Fruit fly (Drosophila melanogaster) whole organism, adult: ENCODE results near the gene gukh.
A peak's percentile ranks its signal among the peaks of the same experiment; 100 is the strongest.

ENCODE experiments used
- CG11617 ChIP-seq: fragments of 200-800 bp; sonication (Bioruptor generic); optimal IDR thresholded peaks from 2 replicates; lab custom pipeline; 2017; ENCODE audit warnings: mild to moderate bottlenecking, missing biosample characterization, missing genetic modification reagents, missing genetic modification characterization
- CG12768 ChIP-seq: fragments of 200-800 bp; sonication (Bioruptor generic); optimal IDR thresholded peaks from 2 replicates; lab custom pipeline; 2017; ENCODE audit warnings: missing biosample characterization, missing genetic modification characterization, mild to moderate bottlenecking, moderate library complexity, missing genetic modification reagents
- CG14711 ChIP-seq: fragments of 200-800 bp; sonication (Bioruptor generic); optimal IDR thresholded peaks from 2 replicates; lab custom pipeline; 2018; ENCODE audit warnings: missing biosample characterization, mild to moderate bottlenecking, missing genetic modification characterization, moderate library complexity
- CG1620 ChIP-seq: fragments of 200-800 bp; sonication (Bioruptor generic); optimal IDR thresholded peaks from 2 replicates; lab custom pipeline; 2016; ENCODE audit warnings: missing biosample characterization, missing genetic modification characterization
- CG33017 ChIP-seq: fragments of 200-800 bp; sonication (Bioruptor generic); optimal IDR thresholded peaks from 2 replicates; lab custom pipeline; 2018; ENCODE audit warnings: missing biosample characterization, mild to moderate bottlenecking, missing genetic modification characterization, moderate library complexity
- CG5204 ChIP-seq: fragments of 200-800 bp; sonication (Bioruptor generic); optimal IDR thresholded peaks from 2 replicates; lab custom pipeline; 2016; ENCODE audit warnings: missing biosample characterization, missing genetic modification characterization
- CG7045 ChIP-seq: fragments of 200-800 bp; sonication (Bioruptor generic); optimal IDR thresholded peaks from 2 replicates; lab custom pipeline; 2017; ENCODE audit warnings: missing biosample characterization, mild to moderate bottlenecking, missing genetic modification characterization
- CG7101 ChIP-seq: fragments of 200-800 bp; sonication (Bioruptor generic); optimal IDR thresholded peaks from 2 replicates; lab custom pipeline; 2018; ENCODE audit warnings: missing biosample characterization, mild to moderate bottlenecking, missing genetic modification characterization, moderate library complexity
- Clk ChIP-seq: fragments of 200-800 bp; sonication (Bioruptor generic); optimal IDR thresholded peaks from 2 replicates; lab custom pipeline; 2017; ENCODE audit warnings: missing biosample characterization, missing genetic modification characterization
- Crg-1 ChIP-seq: fragments of 200-800 bp; sonication (Bioruptor generic); optimal IDR thresholded peaks from 2 replicates; lab custom pipeline; 2016; ENCODE audit warnings: missing biosample characterization, missing genetic modification characterization
- Hr96 ChIP-seq: fragments of 200-800 bp; sonication (Bioruptor generic); optimal IDR thresholded peaks from 2 replicates; lab custom pipeline; 2016; ENCODE audit warnings: missing biosample characterization, missing genetic modification characterization
- Mnt ChIP-seq: fragments of 200-800 bp; sonication (Bioruptor generic); optimal IDR thresholded peaks from 2 replicates; lab custom pipeline; 2016; ENCODE audit warnings: missing biosample characterization, mild to moderate bottlenecking, missing genetic modification characterization
- bab1 ChIP-seq: fragments of 200-800 bp; sonication (Bioruptor generic); optimal IDR thresholded peaks from 3 replicates; lab custom pipeline; 2019; ENCODE audit warnings: missing biosample characterization, mild to moderate bottlenecking, missing genetic modification characterization, moderate library complexity
- cic ChIP-seq: fragments of 200-800 bp; sonication (Bioruptor generic); optimal IDR thresholded peaks from 2 replicates; lab custom pipeline; 2017; ENCODE audit warnings: missing biosample characterization, mild to moderate bottlenecking, missing genetic modification characterization, moderate library complexity
- cnc ChIP-seq, 2 experiments: fragments of >200 bp; optimal IDR thresholded peaks; 2 replicates each; lab custom pipeline; 2017
- kay ChIP-seq: fragments of 200-800 bp; sonication (Bioruptor generic); peaks from one replicate; lab custom pipeline; 2016; ENCODE audit warnings: missing biosample characterization, missing genetic modification characterization, borderline replicate concordance
- ovo ChIP-seq: fragments of 200-800 bp; sonication (Bioruptor generic); optimal IDR thresholded peaks from 2 replicates; lab custom pipeline; 2016; ENCODE audit warnings: missing biosample characterization, missing genetic modification characterization
- pad ChIP-seq: fragments of 200-800 bp; sonication (Bioruptor generic); optimal IDR thresholded peaks from 3 replicates; lab custom pipeline; 2017; ENCODE audit warnings: missing biosample characterization, missing genetic modification characterization, mild to moderate bottlenecking, moderate library complexity, missing genetic modification reagents
- tj ChIP-seq: fragments of 200-800 bp; sonication (Bioruptor generic); optimal IDR thresholded peaks from 3 replicates; lab custom pipeline; 2017; ENCODE audit warnings: missing biosample characterization, mild to moderate bottlenecking, missing genetic modification characterization, moderate library complexity
- toe ChIP-seq: fragments of 200-800 bp; sonication (Bioruptor generic); optimal IDR thresholded peaks from 2 replicates; lab custom pipeline; 2016; ENCODE audit warnings: missing biosample characterization, missing genetic modification characterization

gukh gene

dm6 chr3R:18980863-18981536 is 2.8 kb upstream of the gukh start, which contains the start of the genes dnk and Smu1:
Gene dnk, plus strand, starts transcription at chr3R:18980995.
Gene Smu1, minus strand, starts transcription at chr3R:18981324.
- TF ChIP-seq CG7101 (tag; lab: Kevin White, UChicago) (no peak), CG12768 (GFP tag; lab: Kevin White, UChicago) (no peak), CG11617 (GFP tag; lab: Kevin White, UChicago) (peak; percentile 60), CG7045 (GFP tag; lab: Kevin White, UChicago) (no peak), cnc (optimal IDR thresholded peaks at IDR 0.05; lab: Kevin White, UChicago) (no peak), tj (GFP tag; lab: Kevin White, UChicago) (peak; percentile 35), CG1620 (GFP tag; lab: Kevin White, UChicago) (no peak), toe (GFP tag; lab: Kevin White, UChicago) (no peak), Clk (no peak), Mnt (no peak), CG14711 (tag; lab: Kevin White, UChicago) (no peak), bab1 (no peak), cic (GFP tag; lab: Kevin White, UChicago) (no peak), kay (GFP tag; lab: Kevin White, UChicago) (peak; percentile 90)

DNA sequence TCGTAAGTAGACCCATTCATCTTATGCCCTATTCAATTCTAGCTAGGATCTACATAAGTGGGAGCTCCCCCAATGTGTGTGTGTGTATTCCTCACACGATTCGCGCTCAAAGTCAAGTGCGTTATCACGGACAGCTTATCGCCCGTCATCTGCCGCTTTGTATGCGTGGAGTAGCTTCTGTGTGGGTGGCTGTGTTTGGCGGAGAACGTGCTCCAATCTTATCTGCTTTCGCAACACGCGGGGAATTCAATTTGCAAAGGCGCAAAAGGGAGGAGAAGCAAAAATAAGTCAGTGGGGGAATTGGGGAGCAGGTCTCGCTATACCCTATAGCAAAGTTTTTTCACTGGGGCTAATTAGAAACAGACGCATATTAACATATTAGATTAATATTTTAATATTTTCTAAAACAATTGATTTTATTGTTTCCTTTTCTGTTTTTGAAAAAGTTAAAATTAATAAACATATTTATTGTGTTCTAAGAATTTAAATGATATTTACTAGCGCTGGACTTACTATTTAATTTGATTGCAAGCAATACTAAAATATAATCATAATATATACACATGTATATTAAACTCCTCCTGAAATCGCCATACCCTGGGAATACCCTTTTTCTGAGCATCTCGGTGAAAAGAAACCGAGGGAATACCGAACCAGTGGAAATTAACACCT is 1.4 kb downstream of the gukh start:
- no peak for TF ChIP-seq kay (GFP tag; lab: Kevin White, UChicago)
- TF ChIP-seq CG14711 (tag; lab: Kevin White, UChicago): peak; percentile 82
- TF ChIP-seq CG33017: peak; percentile 66
- peak; percentile 44 for TF ChIP-seq CG5204
- TF ChIP-seq CG7045 (GFP tag; lab: Kevin White, UChicago): peak; percentile 46
- TF ChIP-seq bab1: peak; percentile 62
- TF ChIP-seq tj (GFP tag; lab: Kevin White, UChicago): no peak
- TF ChIP-seq Crg-1 (GFP tag; lab: Kevin White, UChicago): peak; percentile 9
- TF ChIP-seq cic (GFP tag; lab: Kevin White, UChicago): no peak
- peak; percentile 80 for TF ChIP-seq CG11617 (GFP tag; lab: Kevin White, UChicago)
- TF ChIP-seq Hr96 (GFP tag; lab: Kevin White, UChicago): no peak
- TF ChIP-seq Mnt: peak; percentile 35
- peak; percentile 74 for TF ChIP-seq pad (GFP tag; lab: Kevin White, UChicago)
- TF ChIP-seq CG7101 (tag; lab: Kevin White, UChicago): peak; percentile 86
- no peak for TF ChIP-seq CG1620 (GFP tag; lab: Kevin White, UChicago)
- no peak for TF ChIP-seq Clk
- peak; percentile 1 for TF ChIP-seq toe (GFP tag; lab: Kevin White, UChicago)
- peak; percentile 57 for TF ChIP-seq CG12768 (GFP tag; lab: Kevin White, UChicago)

dm6 chr3R:18986089-18986887 is 2.5 kb downstream of the gukh start:
- TF ChIP-seq Hr96 (GFP tag; lab: Kevin White, UChicago): no peak
- TF ChIP-seq tj (GFP tag; lab: Kevin White, UChicago): peak; percentile 97

DNA sequence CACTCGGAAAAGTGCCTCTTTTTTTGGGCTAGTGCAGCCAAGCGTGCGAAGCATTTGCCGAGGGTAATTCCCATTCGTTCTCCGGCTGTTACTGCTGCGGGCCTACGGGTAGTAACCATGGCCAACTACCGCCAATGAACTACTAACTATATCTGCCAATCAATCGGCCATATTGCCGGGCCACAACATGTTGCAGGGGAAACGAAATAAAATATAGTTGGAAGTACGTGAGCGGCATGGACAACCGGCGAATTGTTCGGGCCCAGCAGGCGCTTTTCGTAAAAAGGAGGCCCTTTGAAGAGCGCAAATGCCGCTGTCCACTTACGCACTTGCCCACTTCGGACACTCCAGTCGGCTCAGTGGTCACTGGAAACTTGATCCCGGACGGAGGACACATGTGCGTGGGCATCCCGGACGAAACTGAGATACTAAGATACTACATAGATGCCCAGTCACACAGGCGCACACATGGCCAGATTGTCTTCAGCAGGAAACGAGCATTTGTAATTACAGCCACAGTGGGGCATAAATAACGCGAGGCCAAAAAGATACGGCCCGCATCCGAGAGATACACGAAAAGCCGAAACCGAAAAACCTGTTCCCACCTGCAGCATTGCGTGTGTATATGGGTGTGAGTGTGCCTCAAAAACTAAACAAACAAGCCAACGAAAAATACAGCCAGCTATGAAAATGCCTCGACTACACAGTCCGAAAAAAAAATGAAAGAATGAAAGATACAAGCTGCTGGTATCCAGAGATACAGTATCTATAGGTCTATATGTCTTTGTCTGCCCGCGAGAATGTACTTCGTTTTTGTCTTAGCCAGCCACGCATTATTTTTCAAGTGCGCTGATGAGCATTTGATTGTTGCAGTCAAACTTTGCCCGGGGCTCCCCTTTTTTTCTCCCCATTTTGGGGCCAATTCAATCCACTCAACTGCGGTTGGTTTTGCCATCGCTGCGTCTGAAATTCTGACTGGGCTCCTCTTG is 3.9 kb downstream of the gukh start:
- no peak for TF ChIP-seq Crg-1 (GFP tag; lab: Kevin White, UChicago)
- no peak for TF ChIP-seq cnc (optimal IDR thresholded peaks at IDR 0.05; lab: Kevin White, UChicago)
- no peak for TF ChIP-seq Hr96 (GFP tag; lab: Kevin White, UChicago)

dm6 chr3R:18988957-18989818 is 5.4 kb downstream of the gukh start:
- TF ChIP-seq Hr96 (GFP tag; lab: Kevin White, UChicago): no peak
- no peak for TF ChIP-seq CG1620 (GFP tag; lab: Kevin White, UChicago)
- no peak for TF ChIP-seq toe (GFP tag; lab: Kevin White, UChicago)
- no peak for TF ChIP-seq CG33017
- TF ChIP-seq CG7045 (GFP tag; lab: Kevin White, UChicago): no peak
- TF ChIP-seq Mnt: no peak
- TF ChIP-seq cnc (optimal IDR thresholded peaks at IDR 0.05; lab: Kevin White, UChicago): no peak
- TF ChIP-seq Crg-1 (GFP tag; lab: Kevin White, UChicago): no peak
- TF ChIP-seq bab1: no peak
- no peak for TF ChIP-seq ovo (GFP tag; lab: Kevin White, UChicago)
- TF ChIP-seq pad (GFP tag; lab: Kevin White, UChicago): no peak
- TF ChIP-seq CG5204: no peak
- TF ChIP-seq CG14711 (tag; lab: Kevin White, UChicago): no peak
- TF ChIP-seq Clk: no peak
- no peak for TF ChIP-seq CG11617 (GFP tag; lab: Kevin White, UChicago)
- TF ChIP-seq CG12768 (GFP tag; lab: Kevin White, UChicago): no peak
- no peak for TF ChIP-seq kay (GFP tag; lab: Kevin White, UChicago)
- no peak for TF ChIP-seq CG7101 (tag; lab: Kevin White, UChicago)
- TF ChIP-seq cic (GFP tag; lab: Kevin White, UChicago): no peak
